Fruit fly (Drosophila melanogaster): Measurements from ENCODE around the gene Ubi-p63E.

Ubi-p63E gene

DNA sequence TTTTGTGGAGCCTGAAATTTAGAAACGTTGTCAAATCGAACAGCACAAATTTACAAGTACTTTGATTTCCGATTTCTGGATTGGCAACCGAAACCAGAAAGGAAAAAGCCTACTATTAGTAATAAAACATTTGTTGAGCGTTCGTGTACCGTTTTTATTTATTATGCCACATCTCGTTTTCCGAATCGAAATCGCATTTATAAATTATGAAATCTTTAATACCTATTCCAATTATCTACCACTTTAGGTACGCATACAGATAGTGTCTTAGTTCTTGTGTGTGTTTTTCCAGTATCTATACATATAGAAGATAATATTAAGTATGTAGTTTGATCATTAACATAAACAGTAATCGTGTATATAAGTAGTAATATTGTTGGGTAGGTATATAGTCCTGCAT is 6.8 kb upstream of the Ubi-p63E start, which contains the start of gene mge:
Gene mge, minus strand, starts transcription at position 101 of the 400 bp plus-strand sequence.
- TF ChIP-seq jim (GFP tag; optimal IDR thresholded peaks at IDR 0.05): no peak
- TF ChIP-seq Dif (GFP tag; optimal IDR thresholded peaks at IDR 0.05; ENCODE audit: partially characterized antibody): no peak
- no peak for TF ChIP-seq Hnf4 (GFP tag; optimal IDR thresholded peaks at IDR 0.05)
- no peak for TF ChIP-seq Vsx2 (GFP tag; optimal IDR thresholded peaks at IDR 0.05; ENCODE audit: partially characterized antibody)
- no peak for TF ChIP-seq OdsH (GFP tag; optimal IDR thresholded peaks at IDR 0.05)
- no peak for TF ChIP-seq N (GFP tag; optimal IDR thresholded peaks at IDR 0.05)
- TF ChIP-seq Abd-B (GFP tag; optimal IDR thresholded peaks at IDR 0.05): no peak
- TF ChIP-seq Myc (optimal IDR thresholded peaks at IDR 0.05): no peak
- TF ChIP-seq Hr83 (GFP tag; optimal IDR thresholded peaks at IDR 0.05; ENCODE audit: poor library complexity, severe bottlenecking): no peak
- no peak for TF ChIP-seq br (GFP tag; optimal IDR thresholded peaks at IDR 0.05)

DNA sequence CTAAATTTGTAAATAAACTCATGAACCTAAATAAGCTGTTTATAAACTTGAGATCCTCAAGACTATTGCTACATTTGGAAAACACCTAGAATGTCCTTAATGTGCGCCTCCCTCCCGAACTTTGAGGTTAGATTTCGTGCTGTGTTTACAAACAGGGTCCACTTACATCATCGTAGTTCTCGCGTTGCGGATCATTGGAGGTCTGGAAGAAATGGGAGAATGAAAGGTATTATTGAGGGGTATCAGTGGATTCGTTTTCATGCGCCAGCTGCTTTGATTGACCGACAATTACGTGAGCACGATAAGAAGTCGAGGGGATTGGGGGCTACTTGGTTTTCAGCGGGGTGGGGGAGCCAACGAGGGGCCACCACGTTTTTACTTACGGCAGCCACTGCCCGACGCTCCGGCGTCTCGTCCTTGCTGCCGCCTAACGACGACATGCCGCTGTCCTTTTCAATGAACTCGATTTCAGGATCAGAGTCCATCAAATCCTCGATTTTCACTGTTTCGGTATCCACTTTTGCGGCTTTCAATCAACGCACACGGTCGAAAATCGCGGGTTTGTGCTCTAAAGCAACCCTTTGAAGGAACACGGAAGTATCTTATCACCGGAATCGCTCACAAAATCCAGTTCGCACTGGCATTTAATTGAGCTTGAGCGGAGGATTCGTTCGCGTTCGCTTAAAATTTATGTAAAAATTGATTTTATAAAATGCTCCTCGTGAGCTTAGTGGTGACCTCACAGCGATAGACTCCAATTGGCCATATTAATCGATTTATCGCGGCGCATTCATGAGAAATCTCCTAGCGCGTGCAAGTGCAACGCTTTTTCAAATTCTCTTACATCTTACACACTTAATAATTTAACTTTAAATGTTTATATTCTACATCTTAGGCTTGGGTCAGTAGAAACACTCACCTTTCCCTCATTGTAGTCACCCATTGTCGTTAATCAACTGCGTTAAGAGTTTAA is 6.1 kb upstream of the Ubi-p63E start:
- TF ChIP-seq sage (GFP tag; optimal IDR thresholded peaks at IDR 0.05) (peak; percentile 73), dl (GFP tag; optimal IDR thresholded peaks at IDR 0.05; ENCODE audit: insufficient read depth in 1 of 2, partially characterized antibody in 2 of 2) (no peak), Jra (GFP tag; optimal IDR thresholded peaks at IDR 0.05) (no peak), Sp1 (GFP tag; optimal IDR thresholded peaks at IDR 0.05) (no peak), fru (GFP tag; optimal IDR thresholded peaks at IDR 0.05) (no peak), rgr (GFP tag; optimal IDR thresholded peaks at IDR 0.05) (no peak), Hr83 (GFP tag; optimal IDR thresholded peaks at IDR 0.05; ENCODE audit: poor library complexity, severe bottlenecking) (peak; percentile 7), Rel (GFP tag; optimal IDR thresholded peaks at IDR 0.05) (no peak), Rel (tag; optimal IDR thresholded peaks at IDR 0.05) (no peak)

DNA sequence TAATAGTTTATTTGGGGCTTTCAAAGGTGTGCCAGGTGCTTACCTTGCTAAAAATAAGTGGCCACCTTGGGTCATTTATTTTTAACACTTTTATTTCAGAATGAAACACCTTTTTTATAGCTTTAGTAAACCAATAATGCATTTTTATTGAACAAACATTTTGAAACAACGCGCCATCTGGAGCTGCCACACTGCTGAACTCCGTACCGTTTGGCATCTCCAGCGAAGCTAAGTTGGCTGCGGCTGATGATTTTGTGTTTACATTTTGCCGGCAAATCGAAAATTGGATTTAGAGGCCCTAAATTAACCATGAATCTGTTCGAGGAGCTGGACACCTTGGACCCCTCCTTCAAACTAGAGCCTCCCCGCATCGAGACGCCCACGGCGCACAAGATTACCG is 2.1 kb upstream of the Ubi-p63E start, which contains the start of gene ida:
Gene ida, plus strand, starts transcription at position 234 of the 400 bp plus-strand sequence.
- TF ChIP-seq CG32264 (GFP tag; optimal IDR thresholded peaks at IDR 0.05) (no peak), Hnf4 (GFP tag; optimal IDR thresholded peaks at IDR 0.05) (peak; percentile 76), dmrt93B (GFP tag; optimal IDR thresholded peaks at IDR 0.05) (no peak), sv (GFP tag; optimal IDR thresholded peaks at IDR 0.05) (no peak), Rel (GFP tag; optimal IDR thresholded peaks at IDR 0.05) (no peak), Rel (tag; optimal IDR thresholded peaks at IDR 0.05) (peak; percentile 40)

DNA sequence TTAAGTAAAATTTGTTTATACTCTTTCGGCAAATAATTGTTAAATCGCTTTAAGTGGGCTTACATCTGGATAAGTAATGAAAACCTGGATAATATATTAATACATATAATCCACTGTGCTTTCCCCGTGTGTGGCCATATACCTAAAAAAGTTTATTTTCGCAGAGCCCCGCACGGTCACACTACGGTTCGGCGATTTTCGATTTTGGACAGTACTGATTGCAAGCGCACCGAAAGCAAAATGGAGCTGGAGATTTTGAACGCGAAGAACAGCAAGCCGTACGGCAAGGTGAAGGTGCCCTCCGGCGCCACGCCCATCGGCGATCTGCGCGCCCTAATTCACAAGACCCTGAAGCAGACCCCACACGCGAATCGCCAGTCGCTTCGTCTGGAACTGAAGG is 317 bp upstream of the Ubi-p63E start, which contains the start of gene Sc2:
Gene Sc2, plus strand, starts transcription at position 192 of the 400 bp plus-strand sequence.
- TF ChIP-seq Jra (GFP tag; optimal IDR thresholded peaks at IDR 0.05) (no peak), Sp1 (GFP tag; optimal IDR thresholded peaks at IDR 0.05) (no peak), rgr (GFP tag; optimal IDR thresholded peaks at IDR 0.05) (peak; percentile 70), CG32264 (GFP tag; optimal IDR thresholded peaks at IDR 0.05) (no peak), Hnf4 (GFP tag; optimal IDR thresholded peaks at IDR 0.05) (peak; percentile 28), Vsx2 (GFP tag; optimal IDR thresholded peaks at IDR 0.05; ENCODE audit: partially characterized antibody) (no peak), HLH106 (tag; optimal IDR thresholded peaks at IDR 0.05) (no peak), pan (optimal IDR thresholded peaks at IDR 0.05) (no peak), lola (GFP tag; optimal IDR thresholded peaks at IDR 0.05) (no peak), Dif (GFP tag; optimal IDR thresholded peaks at IDR 0.05; ENCODE audit: partially characterized antibody) (peak; percentile 73), Rel (GFP tag; optimal IDR thresholded peaks at IDR 0.05) (no peak), Rel (tag; optimal IDR thresholded peaks at IDR 0.05) (peak; percentile 96), Dfd (GFP tag; optimal IDR thresholded peaks at IDR 0.05) (no peak), OdsH (GFP tag; optimal IDR thresholded peaks at IDR 0.05) (no peak), brk (GFP tag; optimal IDR thresholded peaks at IDR 0.05) (no peak), tai (GFP tag; optimal IDR thresholded peaks at IDR 0.05) (no peak), dl (GFP tag; optimal IDR thresholded peaks at IDR 0.05; ENCODE audit: insufficient read depth in 1 of 2, partially characterized antibody in 2 of 2) (peak in 1 of 2 experiments; percentile 19), Abd-B (GFP tag; optimal IDR thresholded peaks at IDR 0.05) (no peak), usp (GFP tag; optimal IDR thresholded peaks at IDR 0.05) (no peak), Mio (GFP tag; optimal IDR thresholded peaks at IDR 0.05) (no peak), Hr78 (GFP tag; optimal IDR thresholded peaks at IDR 0.05) (no peak), ey (GFP tag; optimal IDR thresholded peaks at IDR 0.05) (no peak), h (GFP tag; optimal IDR thresholded peaks at IDR 0.05) (no peak), dsf (GFP tag; optimal IDR thresholded peaks at IDR 0.05; ENCODE audit: borderline replicate concordance) (no peak), sage (GFP tag; optimal IDR thresholded peaks at IDR 0.05) (no peak), sv (GFP tag; optimal IDR thresholded peaks at IDR 0.05) (no peak), GATAd (GFP tag; optimal IDR thresholded peaks at IDR 0.05) (no peak), woc (GFP tag; optimal IDR thresholded peaks at IDR 0.05) (no peak), CG9705 (GFP tag; optimal IDR thresholded peaks at IDR 0.05) (no peak), foxo (GFP tag; optimal IDR thresholded peaks at IDR 0.05) (no peak), psq (GFP tag; optimal IDR thresholded peaks at IDR 0.05) (no peak), Myc (optimal IDR thresholded peaks at IDR 0.05) (no peak), fru (GFP tag; optimal IDR thresholded peaks at IDR 0.05) (no peak), Hr83 (GFP tag; optimal IDR thresholded peaks at IDR 0.05; ENCODE audit: poor library complexity, severe bottlenecking) (peak; percentile 59), jim (GFP tag; optimal IDR thresholded peaks at IDR 0.05) (no peak), dmrt93B (GFP tag; optimal IDR thresholded peaks at IDR 0.05) (no peak), CrebA (GFP tag; optimal IDR thresholded peaks at IDR 0.05; ENCODE audit: borderline replicate concordance) (no peak), N (GFP tag; optimal IDR thresholded peaks at IDR 0.05) (no peak)

Measured in whole organism, wandering third instar larva.